Fruit fly (Drosophila melanogaster) whole organism: ENCODE data around the gene CG33096.

Source experiments
- pan ChIP-seq: fragments of >200 bp; optimal IDR thresholded peaks from 2 replicates; lab custom pipeline; 2017
- usp ChIP-seq: fragments of >200 bp; optimal IDR thresholded peaks from 2 replicates; lab custom pipeline; 2017; ENCODE audit warnings: missing biosample characterization, missing genetic modification characterization, mixed read lengths

DNA sequence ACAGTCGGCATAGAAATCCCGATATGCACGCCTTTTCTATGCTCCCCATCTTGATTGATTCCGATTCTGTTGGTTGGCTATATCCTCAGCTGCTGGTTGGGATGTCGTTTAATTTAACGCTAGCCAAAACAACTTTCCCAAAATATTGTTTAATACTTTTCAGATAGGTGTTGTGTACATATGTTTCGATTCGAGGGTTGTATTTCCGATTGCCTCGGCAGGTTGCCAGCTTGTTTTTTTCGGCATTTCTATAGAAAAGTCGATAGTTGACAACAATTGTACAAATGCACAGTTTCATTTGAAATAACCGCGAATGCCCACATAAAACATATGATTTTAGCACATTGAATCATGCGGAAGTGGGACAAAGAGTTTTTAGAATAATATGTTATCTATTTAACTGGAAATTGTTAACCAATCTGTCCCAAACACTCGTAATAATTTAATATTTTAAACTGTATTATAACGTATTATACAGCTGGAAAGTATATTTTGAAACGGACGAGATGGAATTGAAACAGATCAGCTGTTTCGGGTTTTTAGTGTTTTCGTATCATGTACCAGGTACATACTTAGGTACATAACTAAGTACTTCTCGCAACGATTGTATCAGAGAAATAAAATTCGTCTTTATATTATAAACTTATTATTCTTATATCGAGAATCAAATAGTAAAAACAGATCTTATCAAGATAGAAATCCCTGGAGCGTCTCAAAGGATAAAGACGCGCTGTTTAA, 42.9 kb upstream of the CG33096 start, which contains the start of gene CG31109:
- no peak for TF ChIP-seq usp
- no peak for TF ChIP-seq pan (lab: Kevin White, UChicago)
